Worm (Caenorhabditis elegans): Measurements from ENCODE around the gene hpo-25.
A peak's percentile ranks its signal among the peaks of the same experiment; 100 is the strongest.

Gene hpo-25

ce11 chrII:2368956-2369355 lies at the start of gene hpo-25:
hpo-25 (plus strand) TSS chrII:2369256.
- TF ChIP-seq sup-37 (GFP tag; optimal IDR thresholded peaks at IDR 0.05), result no peak

- TF ChIP-seq elt-2 (tag; optimal IDR thresholded peaks at IDR 0.05), result peak; percentile 30
- no peak for TF ChIP-seq mab-9 (GFP tag; IDR thresholded peaks at IDR 0.05)
Measured at ce11 chrII:2320097-2320496, 49.0 kb upstream of the hpo-25 start, which contains the start of gene ZK1240.3. ZK1240.3 (plus strand) TSS chrII:2320334.

- TF ChIP-seq unc-30 (tag; optimal IDR thresholded peaks at IDR 0.05) (no peak), nhr-28 (tag; optimal IDR thresholded peaks at IDR 0.05) (no peak), elt-2 (tag; optimal IDR thresholded peaks at IDR 0.05) (peak; percentile 74), pqm-1 (tag; optimal IDR thresholded peaks at IDR 0.05) (peak; percentile 49)
Measured at ce11 chrII:2322857-2323518, 46.1 kb upstream of the hpo-25 start, which contains the start of the genes ZK1240.6 and ZK1240.2. ZK1240.6 (minus strand) TSS chrII:2322907. ZK1240.2 (plus strand) TSS chrII:2323376.

ce11 chrII:2324956-2325355 lies 44.1 kb upstream of the hpo-25 start, which contains the start of gene ZK1240.11:
ZK1240.11 (plus strand) TSS chrII:2325256.
- no peak for TF ChIP-seq efl-1 (optimal IDR thresholded peaks at IDR 0.05)
- TF ChIP-seq efl-1 (GFP tag; optimal IDR thresholded peaks at IDR 0.05 in 1 of 2), result peak in 1 of 2 experiments; percentile 25
- TF ChIP-seq mdl-1 (tag; optimal IDR thresholded peaks at IDR 0.05), result no peak
- TF ChIP-seq skn-1 (tag; optimal IDR thresholded peaks at IDR 0.05), result no peak
- no peak for TF ChIP-seq rnt-1 (tag; optimal IDR thresholded peaks at IDR 0.05)

ce11 chrII:2328963-2329442 lies 40.1 kb upstream of the hpo-25 start, which contains the start of the genes ZK1240.8 and ZK1240.1:
ZK1240.8 (minus strand) TSS chrII:2329063.
ZK1240.1 (plus strand) TSS chrII:2329392.
- TF ChIP-seq nhr-19 (GFP tag; conservative IDR thresholded peaks at IDR 0.05) (no peak), elt-2 (tag; optimal IDR thresholded peaks at IDR 0.05) (peak; percentile 5), ama-1 (optimal IDR thresholded peaks at IDR 0.05) (no peak), ces-1 (GFP tag; optimal IDR thresholded peaks at IDR 0.05) (no peak), ceh-88 (GFP tag; IDR thresholded peaks at IDR 0.05) (no peak), nhr-20 (tag; optimal IDR thresholded peaks at IDR 0.05) (no peak), nhr-77 (tag; optimal IDR thresholded peaks at IDR 0.05) (no peak)

ce11 chrII:2330462-2330861 lies 38.6 kb upstream of the hpo-25 start:
- TF ChIP-seq zag-1 (tag; optimal IDR thresholded peaks at IDR 0.05) (no peak), dsc-1 (tag; optimal IDR thresholded peaks at IDR 0.05) (no peak), vab-15 (tag; optimal IDR thresholded peaks at IDR 0.05) (no peak), Y116A8C.19 (tag; optimal IDR thresholded peaks at IDR 0.05; ENCODE audit: borderline replicate concordance) (no peak), lir-3 (tag; optimal IDR thresholded peaks at IDR 0.05; ENCODE audit: poor library complexity) (no peak), alr-1 (tag; optimal IDR thresholded peaks at IDR 0.05; ENCODE audit: borderline replicate concordance) (no peak), F16B12.6 (tag; optimal IDR thresholded peaks at IDR 0.05) (no peak), blmp-1 (tag; optimal IDR thresholded peaks at IDR 0.05) (no peak), swsn-7 (tag; optimal IDR thresholded peaks at IDR 0.05) (no peak), fkh-10 (GFP tag; optimal IDR thresholded peaks at IDR 0.05) (no peak), isw-1 (GFP tag; IDR thresholded peaks at IDR 0.05) (no peak), lin-39 (tag; optimal IDR thresholded peaks at IDR 0.05) (no peak), ets-5 (GFP tag; IDR thresholded peaks at IDR 0.05) (no peak)

ce11 chrII:2332220-2332619 lies 36.8 kb upstream of the hpo-25 start, which contains the start of gene F43C11.8:
F43C11.8 (plus strand) TSS chrII:2332520.
- TF ChIP-seq unc-98 (GFP tag; IDR thresholded peaks at IDR 0.05) (no peak), unc-30 (tag; optimal IDR thresholded peaks at IDR 0.05) (no peak), ceh-90 (tag; optimal IDR thresholded peaks at IDR 0.05) (no peak), F16B12.6 (tag; optimal IDR thresholded peaks at IDR 0.05) (no peak), grh-1 (GFP tag; IDR thresholded peaks at IDR 0.05) (no peak), zag-1 (tag; optimal IDR thresholded peaks at IDR 0.05) (no peak), ces-1 (GFP tag; optimal IDR thresholded peaks at IDR 0.05) (no peak), C04F5.9 (tag; optimal IDR thresholded peaks at IDR 0.05) (no peak), lin-35 (GFP tag; optimal IDR thresholded peaks at IDR 0.05) (no peak), lir-3 (tag; optimal IDR thresholded peaks at IDR 0.05; ENCODE audit: poor library complexity) (no peak)
